Fruit fly (Drosophila melanogaster): ENCODE results near the gene Snapin.

DNA sequence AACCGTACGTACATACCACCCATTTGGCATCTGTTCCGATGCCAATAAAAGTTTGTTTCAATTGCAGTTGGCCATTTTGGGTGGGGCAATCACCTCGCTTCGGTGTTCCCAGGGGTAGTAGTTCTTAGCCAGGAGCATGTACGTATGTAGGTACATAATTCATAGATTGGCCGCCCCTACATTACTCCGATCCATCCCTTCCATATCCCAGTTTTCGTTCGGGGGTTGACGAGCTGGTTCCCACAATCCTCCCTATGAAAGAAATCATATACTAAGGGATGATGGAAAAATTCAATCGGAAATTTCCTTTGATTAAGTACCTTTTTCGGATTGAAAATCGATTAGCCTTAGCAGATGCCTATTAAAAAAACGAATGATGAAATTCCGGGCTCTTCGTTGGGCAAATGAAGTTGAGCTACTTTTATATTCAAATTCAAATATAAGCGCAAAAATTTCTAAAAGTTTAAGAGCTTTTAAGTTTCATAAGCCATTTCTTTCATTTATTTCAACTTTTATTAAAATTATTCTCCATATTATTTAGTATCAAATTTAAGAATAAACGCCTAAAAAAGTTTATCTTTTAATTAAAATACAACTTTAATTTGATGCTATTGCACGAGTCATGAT lies 1.4 kb downstream of the Snapin start:
- no peak for TF ChIP-seq sage (GFP tag; optimal IDR thresholded peaks at IDR 0.05)
- TF ChIP-seq GATAd (GFP tag; optimal IDR thresholded peaks at IDR 0.05): no peak
